Fruit fly (Drosophila melanogaster): ENCODE data around the gene CG4440.

The CG4440 gene

DNA sequence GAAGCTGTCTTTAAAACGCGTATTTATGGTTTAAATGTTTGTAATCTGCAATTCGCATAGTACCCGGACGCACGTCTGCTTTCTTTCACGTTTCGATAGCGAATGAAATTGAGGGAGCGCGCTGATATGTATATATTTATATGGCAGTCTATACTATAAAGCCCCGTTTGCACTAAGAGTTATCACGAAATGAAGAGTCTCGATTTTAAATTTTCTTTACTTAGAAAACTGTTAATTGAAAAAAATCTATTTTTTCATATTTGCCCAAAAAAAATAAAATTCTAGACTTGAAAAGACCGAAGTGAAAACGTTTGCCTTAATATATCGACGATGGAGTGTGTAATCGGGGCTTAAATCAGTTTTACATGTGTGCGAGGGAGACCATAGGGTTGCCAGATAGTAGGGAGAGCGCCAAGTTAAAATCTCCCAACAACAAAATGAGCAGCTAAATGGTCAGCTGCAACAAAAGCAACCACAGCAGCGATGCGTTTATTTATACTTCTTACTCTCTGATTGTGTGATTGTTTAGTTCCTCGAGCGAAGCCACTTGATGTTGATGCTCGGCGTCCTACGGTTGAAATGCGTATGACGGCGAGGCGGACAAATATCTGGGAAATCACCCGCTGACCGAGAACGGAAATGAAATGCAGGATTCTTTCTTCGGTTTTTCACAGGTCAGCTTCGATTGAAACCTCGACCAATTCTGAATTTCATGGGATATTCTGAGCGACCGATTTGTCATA, 4.0 kb upstream of the CG4440 start, which contains the start of gene cact:
TSS of gene cact (minus strand) at position 693 of the 743 bp plus-strand sequence.
- peak; percentile 79 for TF ChIP-seq CG34367 (tag; optimal IDR thresholded peaks at IDR 0.05)
- peak; percentile 91 for TF ChIP-seq CG17806 (tag; optimal IDR thresholded peaks at IDR 0.05)
- TF ChIP-seq D1 (tag; optimal IDR thresholded peaks at IDR 0.05) = peak; percentile 34
- TF ChIP-seq CG10348 (GFP tag; IDR thresholded peaks at IDR 0.05) = peak; percentile 59
- TF ChIP-seq gl (tag; optimal IDR thresholded peaks at IDR 0.05) = peak; percentile 42
- TF ChIP-seq CG15710 (tag; optimal IDR thresholded peaks at IDR 0.05) = peak; percentile 84
- peak; percentile 15 for TF ChIP-seq EcR (GFP tag; optimal IDR thresholded peaks at IDR 0.05)
- TF ChIP-seq Ets98B (GFP tag; IDR thresholded peaks at IDR 0.05) = peak; percentile 92
- TF ChIP-seq CG8301 (tag; optimal IDR thresholded peaks at IDR 0.05) = peak; percentile 84
- TF ChIP-seq CG13204 (GFP tag; optimal IDR thresholded peaks at IDR 0.05) = no peak
- peak; percentile 88 for TF ChIP-seq CG14655 (GFP tag; optimal IDR thresholded peaks at IDR 0.05)
- TF ChIP-seq CG4496 (GFP tag; IDR thresholded peaks at IDR 0.05) = peak; percentile 91
- TF ChIP-seq Snoo (tag; optimal IDR thresholded peaks at IDR 0.05) = peak; percentile 87
- TF ChIP-seq CG8159 (tag; optimal IDR thresholded peaks at IDR 0.05) = peak; percentile 90
- TF ChIP-seq fd96Ca (GFP tag; IDR thresholded peaks at IDR 0.05) = peak; percentile 81; the same call in 2 of the 3 replicates
- TF ChIP-seq Pif1B (GFP tag; optimal IDR thresholded peaks at IDR 0.05) = peak; percentile 84
- TF ChIP-seq Pif1A (GFP tag; optimal IDR thresholded peaks at IDR 0.05) = peak; percentile 90
- peak; percentile 79 for TF ChIP-seq CG12605 (GFP tag; IDR thresholded peaks at IDR 0.05)
- peak; percentile 83 for TF ChIP-seq rn (GFP tag; IDR thresholded peaks at IDR 0.05)
- TF ChIP-seq CG32121 (GFP tag; IDR thresholded peaks at IDR 0.05) = peak; percentile 90
- peak; percentile 87 for TF ChIP-seq CG9948 (tag; optimal IDR thresholded peaks at IDR 0.05)

DNA sequence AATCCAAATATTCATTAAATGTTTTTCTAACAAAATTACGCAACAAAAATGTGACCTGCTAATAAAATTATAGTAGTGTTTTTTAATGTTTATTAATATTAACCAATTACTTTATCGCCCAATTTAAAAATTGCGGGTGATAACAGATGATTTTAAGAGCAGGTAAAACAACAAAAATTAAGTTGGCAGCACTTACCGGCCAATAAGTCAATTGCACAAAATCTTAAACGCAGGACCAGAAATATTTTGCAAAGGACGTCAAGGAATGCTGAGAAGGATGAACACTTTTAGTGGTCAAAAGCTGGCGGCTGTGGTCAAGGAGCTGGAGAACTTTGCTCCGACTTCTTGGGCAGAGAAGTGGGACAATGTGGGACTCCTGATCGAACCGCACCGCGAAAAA, 2.8 kb upstream of the CG4440 start, which contains the start of gene CG4278:
TSS of gene CG4278 (plus strand) at position 178 of the 400 bp plus-strand sequence.
- TF ChIP-seq D1 (tag; optimal IDR thresholded peaks at IDR 0.05) = peak; percentile 79
- no peak for TF ChIP-seq rn (GFP tag; IDR thresholded peaks at IDR 0.05)
- TF ChIP-seq CG13204 (GFP tag; optimal IDR thresholded peaks at IDR 0.05) = no peak
- TF ChIP-seq CG12605 (GFP tag; IDR thresholded peaks at IDR 0.05) = no peak

DNA sequence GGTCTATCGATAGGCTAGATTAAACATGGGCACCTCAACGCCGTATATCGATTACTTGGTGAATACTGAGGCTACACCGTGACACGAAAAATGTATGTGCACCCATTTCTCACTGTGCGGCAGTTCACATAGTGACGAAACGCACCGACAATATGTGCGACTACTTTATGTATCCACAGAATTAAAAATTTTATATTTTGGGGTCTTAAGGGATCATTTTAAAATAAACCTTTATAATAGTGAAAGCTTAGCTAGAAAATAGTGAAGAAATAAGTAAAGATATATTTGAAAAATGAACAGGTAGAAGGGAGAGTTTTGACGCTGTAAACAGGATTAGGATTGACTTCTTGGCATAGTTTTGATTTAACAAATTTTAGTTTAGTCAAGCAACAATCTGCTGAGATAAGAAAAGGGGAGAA, 614 bp upstream of the CG4440 start, which contains the start of gene mRpL4:
TSS of gene mRpL4 (minus strand) at position 31 of the 419 bp plus-strand sequence.
- TF ChIP-seq CG10348 (GFP tag; IDR thresholded peaks at IDR 0.05) = no peak
- no peak for TF ChIP-seq fd96Ca (GFP tag; IDR thresholded peaks at IDR 0.05)
- peak; percentile 27; the same call in 1 of the 2 replicates for TF ChIP-seq CG32121 (GFP tag; IDR thresholded peaks at IDR 0.05)
- TF ChIP-seq CG34367 (tag; optimal IDR thresholded peaks at IDR 0.05) = no peak
- no peak for TF ChIP-seq CG8159 (tag; optimal IDR thresholded peaks at IDR 0.05)
- TF ChIP-seq Ets98B (GFP tag; IDR thresholded peaks at IDR 0.05) = no peak; the same call in 1 of the 2 replicates
- TF ChIP-seq CG8301 (tag; optimal IDR thresholded peaks at IDR 0.05) = no peak
- TF ChIP-seq CG4496 (GFP tag; IDR thresholded peaks at IDR 0.05) = no peak; the same call in 2 of the 3 replicates
- TF ChIP-seq CG9948 (tag; optimal IDR thresholded peaks at IDR 0.05) = no peak
- TF ChIP-seq rn (GFP tag; IDR thresholded peaks at IDR 0.05) = no peak
- TF ChIP-seq CG13204 (GFP tag; optimal IDR thresholded peaks at IDR 0.05) = no peak
- no peak for TF ChIP-seq CG17806 (tag; optimal IDR thresholded peaks at IDR 0.05)
- peak; percentile 71 for TF ChIP-seq D1 (tag; optimal IDR thresholded peaks at IDR 0.05)
- peak; percentile 14 for TF ChIP-seq Snoo (tag; optimal IDR thresholded peaks at IDR 0.05)

DNA sequence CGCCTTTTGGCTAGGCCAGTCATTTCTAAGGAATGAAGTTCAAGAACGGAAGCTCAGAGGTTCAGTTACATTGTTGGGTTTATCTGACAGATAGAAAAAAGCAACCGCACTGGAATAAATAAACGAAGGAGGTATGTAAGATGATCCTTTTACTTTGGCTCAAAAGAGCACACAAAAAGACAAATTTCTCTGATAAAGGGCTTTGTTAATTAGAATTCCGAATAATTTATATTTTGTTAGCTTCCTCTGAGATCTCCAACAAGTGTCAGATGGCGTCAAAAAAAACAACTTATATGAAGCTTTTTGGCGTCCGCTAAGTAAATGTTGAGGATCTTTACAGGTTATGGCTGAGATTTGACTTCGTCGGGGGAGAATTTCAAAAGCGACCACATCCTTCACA, 8.1 kb downstream of the CG4440 start, which contains the start of gene CG31817:
TSS of gene CG31817 (minus strand) at position 101 of the 400 bp plus-strand sequence.
- TF ChIP-seq rn (GFP tag; IDR thresholded peaks at IDR 0.05) (no peak), D1 (tag; optimal IDR thresholded peaks at IDR 0.05) (no peak), CG15710 (tag; optimal IDR thresholded peaks at IDR 0.05) (no peak), Pif1A (GFP tag; optimal IDR thresholded peaks at IDR 0.05) (no peak), Ets98B (GFP tag; IDR thresholded peaks at IDR 0.05) (no peak), Snoo (tag; optimal IDR thresholded peaks at IDR 0.05) (no peak), CG17806 (tag; optimal IDR thresholded peaks at IDR 0.05) (no peak), CG9948 (tag; optimal IDR thresholded peaks at IDR 0.05) (no peak), CG32121 (GFP tag; IDR thresholded peaks at IDR 0.05) (no peak), CG34367 (tag; optimal IDR thresholded peaks at IDR 0.05) (no peak), EcR (GFP tag; optimal IDR thresholded peaks at IDR 0.05) (no peak), CG4496 (GFP tag; IDR thresholded peaks at IDR 0.05) (no peak), Pif1B (GFP tag; optimal IDR thresholded peaks at IDR 0.05) (no peak), fd96Ca (GFP tag; IDR thresholded peaks at IDR 0.05) (no peak), CG8301 (tag; optimal IDR thresholded peaks at IDR 0.05) (no peak), CG13204 (GFP tag; optimal IDR thresholded peaks at IDR 0.05) (no peak), CG10348 (GFP tag; IDR thresholded peaks at IDR 0.05) (no peak), CG14655 (GFP tag; optimal IDR thresholded peaks at IDR 0.05) (no peak)

DNA sequence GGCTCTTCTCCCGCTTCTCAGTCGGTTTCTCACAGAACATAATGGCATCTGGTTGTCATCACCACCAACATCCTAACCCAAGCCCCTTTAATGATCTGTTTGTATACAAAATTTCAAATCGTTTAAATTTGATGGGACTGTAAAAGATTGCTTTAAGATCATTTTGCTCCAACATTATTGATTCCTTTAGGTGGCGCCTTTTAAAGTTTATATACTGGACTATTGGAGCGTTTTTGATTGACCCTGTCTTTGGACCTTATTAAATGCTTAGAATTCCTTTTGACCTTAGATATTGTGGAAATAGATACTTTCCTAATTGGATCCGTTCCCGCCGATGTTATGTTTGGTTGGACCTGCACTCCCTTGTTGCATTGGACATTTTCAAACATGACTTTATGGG, 10.5 kb downstream of the CG4440 start, which contains the start of gene CG42266:
TSS of gene CG42266 (minus strand) at position 101 of the 400 bp plus-strand sequence.
- no peak for TF ChIP-seq CG8159 (tag; optimal IDR thresholded peaks at IDR 0.05)
- TF ChIP-seq CG14655 (GFP tag; optimal IDR thresholded peaks at IDR 0.05) = no peak
- TF ChIP-seq CG32121 (GFP tag; IDR thresholded peaks at IDR 0.05) = no peak
- no peak for TF ChIP-seq gl (tag; optimal IDR thresholded peaks at IDR 0.05)
- TF ChIP-seq EcR (GFP tag; optimal IDR thresholded peaks at IDR 0.05) = no peak
- TF ChIP-seq CG4496 (GFP tag; IDR thresholded peaks at IDR 0.05) = no peak
- TF ChIP-seq CG13204 (GFP tag; optimal IDR thresholded peaks at IDR 0.05) = no peak
- no peak for TF ChIP-seq rn (GFP tag; IDR thresholded peaks at IDR 0.05)
- TF ChIP-seq Pif1A (GFP tag; optimal IDR thresholded peaks at IDR 0.05) = no peak
- TF ChIP-seq D1 (tag; optimal IDR thresholded peaks at IDR 0.05) = no peak
- TF ChIP-seq CG17806 (tag; optimal IDR thresholded peaks at IDR 0.05) = no peak
- no peak for TF ChIP-seq CG15710 (tag; optimal IDR thresholded peaks at IDR 0.05)
- TF ChIP-seq Ets98B (GFP tag; IDR thresholded peaks at IDR 0.05) = no peak
- no peak for TF ChIP-seq Snoo (tag; optimal IDR thresholded peaks at IDR 0.05)
- TF ChIP-seq fd96Ca (GFP tag; IDR thresholded peaks at IDR 0.05) = no peak
- TF ChIP-seq CG9948 (tag; optimal IDR thresholded peaks at IDR 0.05) = no peak
- no peak for TF ChIP-seq CG8301 (tag; optimal IDR thresholded peaks at IDR 0.05)
- TF ChIP-seq CG34367 (tag; optimal IDR thresholded peaks at IDR 0.05) = no peak
- TF ChIP-seq Pif1B (GFP tag; optimal IDR thresholded peaks at IDR 0.05) = no peak
